Fruit fly (Drosophila melanogaster): ENCODE data around the gene Sxl.
A peak's percentile ranks its signal among the peaks of the same experiment; 100 is the strongest.

The Sxl gene

dm6 chrX:7095292-7095911 is 2.5 kb downstream of the Sxl start (continued):
- TF ChIP-seq PHDP (tag; optimal IDR thresholded peaks at IDR 0.05) (peak; percentile 83), CG18619 (GFP tag; optimal IDR thresholded peaks at IDR 0.05) (peak; percentile 54), nau (GFP tag; optimal IDR thresholded peaks at IDR 0.05) (peak; percentile 40), H15 (GFP tag; IDR thresholded peaks at IDR 0.05) (peak; percentile 73), CG17829 (tag; optimal IDR thresholded peaks at IDR 0.05) (peak; percentile 72), Hsf (GFP tag; optimal IDR thresholded peaks at IDR 0.05) (peak; percentile 74), Nf-YC (tag; optimal IDR thresholded peaks at IDR 0.05) (peak; percentile 67), z (GFP tag; IDR thresholded peaks at IDR 0.05) (peak; percentile 54; the same call in 1 of the 3 replicates), btn (GFP tag; optimal IDR thresholded peaks at IDR 0.05) (peak; percentile 43), CG10321 (GFP tag; IDR thresholded peaks at IDR 0.05) (peak; percentile 30; the same call in 1 of the 2 replicates), CG9932 (GFP tag; IDR thresholded peaks at IDR 0.05) (peak; percentile 64), org-1 (GFP tag; optimal IDR thresholded peaks at IDR 0.05) (peak; percentile 64), CG33213 (GFP tag; optimal IDR thresholded peaks at IDR 0.05) (peak; percentile 58), CG11398 (GFP tag; optimal IDR thresholded peaks at IDR 0.05) (peak; percentile 47), CG10431 (GFP tag; optimal IDR thresholded peaks at IDR 0.05) (peak; percentile 43), CG14050 (GFP tag; IDR thresholded peaks at IDR 0.05) (peak; percentile 81), CG15601 (tag; optimal IDR thresholded peaks at IDR 0.05) (peak; percentile 64), CG7963 (GFP tag; IDR thresholded peaks at IDR 0.05; ENCODE audit: partially characterized antibody) (no peak), hb (GFP tag; IDR thresholded peaks at IDR 0.05; ENCODE audit: partially characterized antibody) (no peak), CG30431 (GFP tag; optimal IDR thresholded peaks at IDR 0.05) (peak; percentile 69), BtbVII (GFP tag; optimal IDR thresholded peaks at IDR 0.05) (peak; percentile 44), CG13424 (tag; optimal IDR thresholded peaks at IDR 0.05) (peak; percentile 91), HLH4C (GFP tag; IDR thresholded peaks at IDR 0.05; ENCODE audit: partially characterized antibody) (no peak), HLHmδ (GFP tag; optimal IDR thresholded peaks at IDR 0.05) (no peak), Ssrp (tag; optimal IDR thresholded peaks at IDR 0.05) (peak; percentile 71), NC2α (GFP tag; optimal IDR thresholded peaks at IDR 0.05) (peak; percentile 56), knrl (GFP tag; IDR thresholded peaks at IDR 0.05; ENCODE audit: partially characterized antibody) (no peak), CG4360 (GFP tag; IDR thresholded peaks at IDR 0.05) (no peak), scrt (GFP tag; optimal IDR thresholded peaks at IDR 0.05) (peak; percentile 43), pfk (GFP tag; optimal IDR thresholded peaks at IDR 0.05) (no peak), HLH3B (GFP tag; IDR thresholded peaks at IDR 0.05) (peak; percentile 86), Bgb (GFP tag; IDR thresholded peaks at IDR 0.05; ENCODE audit: partially characterized antibody) (no peak), CG12744 (GFP tag; optimal IDR thresholded peaks at IDR 0.05) (peak; percentile 8), Med (GFP tag) (peak; percentile 96), CrebB (tag; optimal IDR thresholded peaks at IDR 0.05) (peak; percentile 33), chif (GFP tag; optimal IDR thresholded peaks at IDR 0.05) (peak; percentile 71 to 80), CG6765 (GFP tag; optimal IDR thresholded peaks at IDR 0.05) (peak; percentile 35), CG8765 (GFP tag; IDR thresholded peaks at IDR 0.05) (no peak), CG11085 (GFP tag; IDR thresholded peaks at IDR 0.05) (no peak), NfI (GFP tag; optimal IDR thresholded peaks at IDR 0.05) (peak; percentile 86), rib (GFP tag; IDR thresholded peaks at IDR 0.05) (no peak), CG18011 (GFP tag; optimal IDR thresholded peaks at IDR 0.05) (no peak), eve (GFP tag; optimal IDR thresholded peaks at IDR 0.05) (peak in 1 of 2 experiments; percentile 92), CG2199 (GFP tag; IDR thresholded peaks at IDR 0.05) (no peak), ab (GFP tag; optimal IDR thresholded peaks at IDR 0.05) (peak; percentile 39), CG18476 (GFP tag; optimal IDR thresholded peaks at IDR 0.05) (peak; percentile 63), ap (GFP tag; IDR thresholded peaks at IDR 0.05) (peak; percentile 80), odd (GFP tag; optimal IDR thresholded peaks at IDR 0.05) (peak; percentile 67), Sin3A (optimal IDR thresholded peaks at IDR 0.05) (no peak), CG31365 (tag; optimal IDR thresholded peaks at IDR 0.05) (peak; percentile 53)
